Worm (Caenorhabditis elegans) whole organism, mixed stage, embryonic: ENCODE results near the gene gpx-5.

Source experiments
- bed-3 ChIP-seq: fragments of 200-800 bp; sonication (Bioruptor generic); optimal IDR thresholded peaks from 3 replicates; lab custom pipeline; 2018; ENCODE audit warnings: mild to moderate bottlenecking, missing genetic modification characterization, moderate library complexity, missing compliant biosample characterization
- blmp-1 ChIP-seq: fragments of 150-350 bp; optimal IDR thresholded peaks from 2 replicates; lab custom pipeline; 2014; ENCODE audit warnings: missing biosample characterization, missing genetic modification characterization
- elt-3 ChIP-seq: fragments of 150-350 bp; optimal IDR thresholded peaks from 2 replicates; lab custom pipeline; 2014; ENCODE audit warnings: missing biosample characterization, missing genetic modification characterization
- flh-1 ChIP-seq: fragments of 200-800 bp; sonication (Bioruptor generic); optimal IDR thresholded peaks from 2 replicates; lab custom pipeline; 2018; ENCODE audit warnings: mild to moderate bottlenecking, missing genetic modification characterization, moderate library complexity, missing compliant biosample characterization
- ham-2 ChIP-seq: fragments of 200-800 bp; sonication (Bioruptor generic); optimal IDR thresholded peaks from 2 replicates; lab custom pipeline; 2018; ENCODE audit warnings: mild to moderate bottlenecking, missing genetic modification characterization, missing compliant biosample characterization
- hlh-1 ChIP-seq: fragments of 150-350 bp; optimal IDR thresholded peaks from 2 replicates; lab custom pipeline; 2014; ENCODE audit warnings: missing biosample characterization, missing genetic modification reagents, missing genetic modification characterization
- lsy-2 ChIP-seq: fragments of 150-350 bp; optimal IDR thresholded peaks from 2 replicates; lab custom pipeline; 2014; ENCODE audit warnings: missing biosample characterization, missing genetic modification characterization
- mab-5 ChIP-seq: fragments of 150-350 bp; optimal IDR thresholded peaks from 2 replicates; lab custom pipeline; 2014; ENCODE audit warnings: missing biosample characterization, missing genetic modification characterization
- mep-1 ChIP-seq: fragments of 150-350 bp; optimal IDR thresholded peaks from 2 replicates; lab custom pipeline; 2017; ENCODE audit warnings: missing biosample characterization, missing genetic modification reagents, missing genetic modification characterization, inconsistent platforms
- sem-2 ChIP-seq: fragments of 200-800 bp; sonication (Bioruptor generic); optimal IDR thresholded peaks from 2 replicates; lab custom pipeline; 2018; ENCODE audit warnings: mild to moderate bottlenecking, missing genetic modification characterization, missing compliant biosample characterization
- snpc-4 ChIP-seq: fragments of 150-350 bp; optimal IDR thresholded peaks from 2 replicates; lab custom pipeline; 2014; ENCODE audit warnings: missing biosample characterization, missing genetic modification characterization
- unc-62 ChIP-seq: fragments of 150-350 bp; optimal IDR thresholded peaks from 2 replicates; lab custom pipeline; 2014; ENCODE audit warnings: missing biosample characterization, missing genetic modification reagents, missing genetic modification characterization

DNA sequence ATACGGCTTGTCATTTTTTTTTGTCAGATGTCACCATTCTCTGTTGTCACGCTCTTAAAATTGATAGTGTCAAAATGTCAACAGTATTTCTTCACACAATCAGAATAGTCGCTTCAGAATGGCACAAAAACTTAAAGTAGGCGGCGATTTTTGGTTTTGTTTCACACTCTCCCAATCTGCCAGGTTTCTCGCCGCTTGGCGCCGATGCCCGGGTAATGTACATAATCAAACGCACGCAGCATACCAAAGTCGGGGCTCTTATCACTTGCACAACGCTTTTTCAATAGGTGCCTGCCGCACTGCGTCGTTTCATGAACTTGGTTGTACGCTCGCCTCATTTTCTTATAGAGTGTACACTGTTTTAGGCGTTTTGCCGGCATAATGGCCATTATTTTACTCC, 15.9 kb upstream of the gpx-5 start:
- TF ChIP-seq sem-2 (GFP tag; lab: Kevin White, UChicago) (no peak), flh-1 (no peak), lsy-2 (tag; lab: Kevin White, UChicago) (no peak), unc-62 (GFP tag; lab: Kevin White, UChicago) (no peak), elt-3 (tag; lab: Kevin White, UChicago) (no peak), ham-2 (no peak), hlh-1 (tag; lab: Kevin White, UChicago) (no peak), snpc-4 (no peak), mab-5 (tag; lab: Kevin White, UChicago) (no peak), mep-1 (no peak), blmp-1 (tag; lab: Kevin White, UChicago) (no peak), bed-3 (no peak)
